Worm (Caenorhabditis elegans): ENCODE measurements around the gene tin-10.

- no peak for TF ChIP-seq fkh-10 (GFP tag; optimal IDR thresholded peaks at IDR 0.05)
- TF ChIP-seq ttx-3 (tag; optimal IDR thresholded peaks at IDR 0.05): no peak
- TF ChIP-seq ceh-34 (tag; optimal IDR thresholded peaks at IDR 0.05): no peak
- no peak for TF ChIP-seq ahr-1 (tag; optimal IDR thresholded peaks at IDR 0.05)
- no peak for TF ChIP-seq ceh-2 (tag; optimal IDR thresholded peaks at IDR 0.05)
- TF ChIP-seq pha-4 (tag; optimal IDR thresholded peaks at IDR 0.05): no peak
- no peak for TF ChIP-seq F13H6.1 (tag; optimal IDR thresholded peaks at IDR 0.05)
- no peak for TF ChIP-seq che-1 (tag; optimal IDR thresholded peaks at IDR 0.05)
- no peak for TF ChIP-seq nhr-11 (tag; optimal IDR thresholded peaks at IDR 0.05)
- no peak for TF ChIP-seq T23F11.4 (GFP tag; optimal IDR thresholded peaks at IDR 0.05)
- TF ChIP-seq dve-1 (tag; optimal IDR thresholded peaks at IDR 0.05): no peak
- TF ChIP-seq rnt-1 (tag; optimal IDR thresholded peaks at IDR 0.05): no peak
Observed at ce11 chrIII:11496496-11496895, 6.2 kb downstream of the tin-10 start, which contains the start of gene Y66D12A.24.

Measured in whole organism, late embryonic.